Fruit fly (Drosophila melanogaster): ENCODE results near the gene vir-1.

DNA sequence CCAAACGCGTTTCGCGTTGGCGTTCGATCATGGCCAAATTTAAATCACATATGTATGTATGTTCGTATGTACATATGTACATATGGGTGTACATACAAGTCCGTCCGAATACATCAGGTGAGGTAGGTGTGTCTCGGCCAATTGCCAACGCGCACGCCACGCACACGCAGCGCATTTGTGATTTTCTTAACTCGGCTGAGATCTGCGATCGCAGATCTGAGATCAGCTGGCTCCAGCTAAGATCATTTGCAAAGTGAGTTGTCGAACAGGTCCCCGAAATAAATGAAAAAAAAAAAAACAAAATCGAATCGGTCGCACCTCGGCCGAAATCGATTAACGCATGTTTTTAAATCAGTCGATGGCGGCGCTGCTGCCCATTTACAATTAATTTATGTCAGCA lies 46.0 kb upstream of the vir-1 start:
- TF ChIP-seq pan (optimal IDR thresholded peaks at IDR 0.05), result no peak
- no peak for TF ChIP-seq Dll (optimal IDR thresholded peaks at IDR 0.05)
- no peak for TF ChIP-seq psq (optimal IDR thresholded peaks at IDR 0.05)
- no peak for TF ChIP-seq usp (GFP tag; optimal IDR thresholded peaks at IDR 0.05)

Measured in whole organism.